Fruit fly (Drosophila melanogaster): Measurements from ENCODE around the gene msb1l.
A peak's percentile ranks its signal among the peaks of the same experiment; 100 is the strongest.

msb1l gene

dm6 chr2L:19588924-19589323 is 11.4 kb downstream of the msb1l start:
- TF ChIP-seq CG12768 (GFP tag; optimal IDR thresholded peaks at IDR 0.05) (no peak), bab1 (GFP tag; optimal IDR thresholded peaks at IDR 0.05) (no peak), Crg-1 (GFP tag; optimal IDR thresholded peaks at IDR 0.05) (no peak), CG7045 (GFP tag; optimal IDR thresholded peaks at IDR 0.05) (no peak), toe (GFP tag; optimal IDR thresholded peaks at IDR 0.05) (no peak), cic (GFP tag; optimal IDR thresholded peaks at IDR 0.05) (no peak), Clk (GFP tag; optimal IDR thresholded peaks at IDR 0.05) (no peak), Mnt (GFP tag; optimal IDR thresholded peaks at IDR 0.05) (no peak), pad (GFP tag; optimal IDR thresholded peaks at IDR 0.05) (no peak), CG1620 (GFP tag; optimal IDR thresholded peaks at IDR 0.05) (no peak), CG7101 (tag; optimal IDR thresholded peaks at IDR 0.05) (no peak), Hr96 (GFP tag; optimal IDR thresholded peaks at IDR 0.05) (no peak), cnc (optimal IDR thresholded peaks at IDR 0.05) (no peak), CG14711 (tag; optimal IDR thresholded peaks at IDR 0.05) (no peak), tj (GFP tag; optimal IDR thresholded peaks at IDR 0.05) (no peak), CG11617 (GFP tag; optimal IDR thresholded peaks at IDR 0.05) (no peak), kay (GFP tag; ENCODE audit: borderline replicate concordance) (no peak)

dm6 chr2L:19590629-19591028 is 13.1 kb downstream of the msb1l start:
- TF ChIP-seq pad (GFP tag; optimal IDR thresholded peaks at IDR 0.05) (peak; percentile 96), CG7045 (GFP tag; optimal IDR thresholded peaks at IDR 0.05) (no peak)

- TF ChIP-seq pad (GFP tag; optimal IDR thresholded peaks at IDR 0.05) (no peak), Clk (GFP tag; optimal IDR thresholded peaks at IDR 0.05) (no peak), CG33017 (tag; optimal IDR thresholded peaks at IDR 0.05) (no peak), ovo (GFP tag; optimal IDR thresholded peaks at IDR 0.05) (no peak), CG12768 (GFP tag; optimal IDR thresholded peaks at IDR 0.05) (no peak), CG7101 (tag; optimal IDR thresholded peaks at IDR 0.05) (no peak), Crg-1 (GFP tag; optimal IDR thresholded peaks at IDR 0.05) (no peak), Hr96 (GFP tag; optimal IDR thresholded peaks at IDR 0.05) (no peak), Mnt (GFP tag; optimal IDR thresholded peaks at IDR 0.05) (no peak), CG7045 (GFP tag; optimal IDR thresholded peaks at IDR 0.05) (no peak), kay (GFP tag; ENCODE audit: borderline replicate concordance) (no peak), CG11617 (GFP tag; optimal IDR thresholded peaks at IDR 0.05) (no peak), CG5204 (GFP tag; optimal IDR thresholded peaks at IDR 0.05) (no peak), cnc (optimal IDR thresholded peaks at IDR 0.05) (no peak), CG1620 (GFP tag; optimal IDR thresholded peaks at IDR 0.05) (no peak), cic (GFP tag; optimal IDR thresholded peaks at IDR 0.05) (no peak), toe (GFP tag; optimal IDR thresholded peaks at IDR 0.05) (no peak), CG14711 (tag; optimal IDR thresholded peaks at IDR 0.05) (no peak)
These were observed 16.6 kb downstream of the msb1l start for dm6 chr2L:19594102-19594501.

- TF ChIP-seq cnc (optimal IDR thresholded peaks at IDR 0.05): no peak
- TF ChIP-seq CG14711 (tag; optimal IDR thresholded peaks at IDR 0.05): no peak
- no peak for TF ChIP-seq CG5204 (GFP tag; optimal IDR thresholded peaks at IDR 0.05)
- no peak for TF ChIP-seq CG7045 (GFP tag; optimal IDR thresholded peaks at IDR 0.05)
- TF ChIP-seq Crg-1 (GFP tag; optimal IDR thresholded peaks at IDR 0.05): no peak
- TF ChIP-seq cic (GFP tag; optimal IDR thresholded peaks at IDR 0.05): no peak
- no peak for TF ChIP-seq Mnt (GFP tag; optimal IDR thresholded peaks at IDR 0.05)
These were observed 27.9 kb downstream of the msb1l start for dm6 chr2L:19605365-19605921.

- TF ChIP-seq tj (GFP tag; optimal IDR thresholded peaks at IDR 0.05) (no peak), kay (GFP tag; ENCODE audit: borderline replicate concordance) (no peak), CG33017 (tag; optimal IDR thresholded peaks at IDR 0.05) (no peak), cic (GFP tag; optimal IDR thresholded peaks at IDR 0.05) (no peak), toe (GFP tag; optimal IDR thresholded peaks at IDR 0.05) (no peak), Hr96 (GFP tag; optimal IDR thresholded peaks at IDR 0.05) (no peak), Crg-1 (GFP tag; optimal IDR thresholded peaks at IDR 0.05) (no peak), Clk (GFP tag; optimal IDR thresholded peaks at IDR 0.05) (no peak), CG12768 (GFP tag; optimal IDR thresholded peaks at IDR 0.05) (no peak), CG5204 (GFP tag; optimal IDR thresholded peaks at IDR 0.05) (no peak), cnc (optimal IDR thresholded peaks at IDR 0.05) (no peak), CG14711 (tag; optimal IDR thresholded peaks at IDR 0.05) (no peak), Mnt (GFP tag; optimal IDR thresholded peaks at IDR 0.05) (no peak), pad (GFP tag; optimal IDR thresholded peaks at IDR 0.05) (no peak)
These were observed 28.8 kb downstream of the msb1l start, which contains the start of gene CG46244 for dm6 chr2L:19606318-19606717. TSS of gene CG46244 (plus strand) at chr2L:19606569.

- no peak for TF ChIP-seq tj (GFP tag; optimal IDR thresholded peaks at IDR 0.05)
- TF ChIP-seq ovo (GFP tag; optimal IDR thresholded peaks at IDR 0.05): no peak
- TF ChIP-seq CG12768 (GFP tag; optimal IDR thresholded peaks at IDR 0.05): no peak
- no peak for TF ChIP-seq CG33017 (tag; optimal IDR thresholded peaks at IDR 0.05)
- no peak for TF ChIP-seq CG11617 (GFP tag; optimal IDR thresholded peaks at IDR 0.05)
These were observed 50.5 kb downstream of the msb1l start for dm6 chr2L:19628002-19628401.

All from whole organism, adult.